Worm (Caenorhabditis elegans) whole organism, L3 larva: ENCODE results near the gene exh-1.

Experiments used
- ama-1 ChIP-seq: fragments of 150-350 bp; optimal IDR thresholded peaks from 2 replicates; lab custom pipeline; 2018
- ceh-82 ChIP-seq: fragments of 150-350 bp; optimal IDR thresholded peaks from 2 replicates; lab custom pipeline; 2014; ENCODE audit warnings: missing biosample characterization, missing genetic modification characterization
- elt-2 ChIP-seq: sonication (generic microtip); optimal IDR thresholded peaks from 2 replicates; lab custom pipeline; 2016; ENCODE audit warnings: missing genetic modification reagents, mild to moderate bottlenecking, missing genetic modification characterization, missing compliant biosample characterization
- fkh-10 ChIP-seq: sonication (generic microtip); optimal IDR thresholded peaks from 2 replicates; lab custom pipeline; 2017; ENCODE audit warnings: missing biosample characterization, missing genetic modification reagents, missing genetic modification characterization
- mdl-1 ChIP-seq: fragments of 150-350 bp; optimal IDR thresholded peaks from 2 replicates; lab custom pipeline; 2014; ENCODE audit warnings: missing biosample characterization, missing genetic modification characterization
- nhr-11 ChIP-seq: fragments of 150-350 bp; optimal IDR thresholded peaks from 2 replicates; lab custom pipeline; 2014; ENCODE audit warnings: missing biosample characterization, missing genetic modification characterization
- nhr-237 ChIP-seq: fragments of 150-350 bp; optimal IDR thresholded peaks from 2 replicates; lab custom pipeline; 2014; ENCODE audit warnings: missing biosample characterization, missing genetic modification characterization
- nhr-76 ChIP-seq: fragments of 150-350 bp; sonication (generic microtip); optimal IDR thresholded peaks from 5 replicates; lab custom pipeline; 2014; ENCODE audit warnings: missing biosample characterization, missing genetic modification characterization
- pha-4 ChIP-seq: fragments of 150-350 bp; optimal IDR thresholded peaks from 2 replicates; lab custom pipeline; 2014; ENCODE audit warnings: missing biosample characterization, missing genetic modification reagents, missing genetic modification characterization
- tbx-2 ChIP-seq: sonication (generic microtip); optimal IDR thresholded peaks from 2 replicates; lab custom pipeline; 2016; ENCODE audit warnings: mild to moderate bottlenecking, missing genetic modification characterization, missing compliant biosample characterization
- unc-39 ChIP-seq: sonication (generic microtip); optimal IDR thresholded peaks from 4 replicates; lab custom pipeline; 2017; ENCODE audit warnings: missing biosample characterization, missing genetic modification characterization
- unc-62 ChIP-seq: fragments of 150-350 bp; sonication (generic microtip); optimal IDR thresholded peaks from 4 replicates; lab custom pipeline; 2014; ENCODE audit warnings: missing biosample characterization, missing genetic modification reagents, missing genetic modification characterization
- zag-1 ChIP-seq: fragments of 150-350 bp; optimal IDR thresholded peaks from 2 replicates; lab custom pipeline; 2014; ENCODE audit warnings: missing biosample characterization, missing genetic modification characterization

- TF ChIP-seq nhr-237 (tag; lab: Kevin White, UChicago) (no peak), tbx-2 (tag; lab: Kevin White, UChicago) (no peak), nhr-11 (tag; lab: Kevin White, UChicago) (no peak), unc-62 (GFP tag; lab: Kevin White, UChicago) (no peak), ama-1 (lab: Kevin White, UChicago) (no peak), mdl-1 (tag; lab: Kevin White, UChicago) (no peak), pha-4 (tag; lab: Kevin White, UChicago) (no peak), unc-39 (tag; lab: Kevin White, UChicago) (no peak), elt-2 (tag; lab: Kevin White, UChicago) (no peak), zag-1 (no peak), ceh-82 (no peak), fkh-10 (no peak), nhr-76 (no peak)
Measured at ce11 chrV:3204433-3204832, 47.5 kb downstream of the exh-1 start.
